Worm (Caenorhabditis elegans) whole organism, L4 larva: ENCODE data around the gene F10E7.6.

Experiments used
- T20F7.1 ChIP-seq: fragments of 200-800 bp; sonication (Bioruptor generic); optimal IDR thresholded peaks from 2 replicates; lab custom pipeline; 2018; ENCODE audit warnings: mild to moderate bottlenecking, missing genetic modification characterization, missing compliant biosample characterization
- T26A8.4 ChIP-seq: fragments of 200-800 bp; sonication (Bioruptor generic); IDR thresholded peaks from 2 replicates; pipeline ENCODE4 v1.3.6; 2022; ENCODE audit warnings: missing genetic modification characterization, missing compliant biosample characterization
- Y105C5A.15 ChIP-seq: fragments of 200-800 bp; sonication (Bioruptor generic); IDR thresholded peaks from 2 replicates; pipeline ENCODE4 v1.3.6; 2022; ENCODE audit warnings: missing genetic modification characterization, missing compliant biosample characterization
- Y48G9A.11 ChIP-seq: fragments of 200-800 bp; sonication (Bioruptor generic); IDR thresholded peaks from 2 replicates; pipeline ENCODE4 v1.3.6; 2022; ENCODE audit warnings: missing genetic modification reagents, missing genetic modification characterization, missing compliant biosample characterization
- Y75B8A.6 ChIP-seq: fragments of 200-800 bp; sonication (Bioruptor generic); IDR thresholded peaks from 2 replicates; pipeline ENCODE4 v1.3.6; 2022; ENCODE audit warnings: missing genetic modification reagents, missing genetic modification characterization, missing compliant biosample characterization
- ZK546.5 ChIP-seq, 2 experiments: sonication (generic microtip); optimal IDR thresholded peaks; 2 replicates each; lab custom pipeline; 2017; ENCODE audit warnings: missing biosample characterization in 2 of 2, missing genetic modification characterization in 2 of 2
- ctbp-1 ChIP-seq: fragments of 200-800 bp; sonication (Bioruptor generic); IDR thresholded peaks from 2 replicates; pipeline ENCODE4 v1.3.6; 2022; ENCODE audit warnings: missing genetic modification reagents, missing genetic modification characterization, missing compliant biosample characterization
- daf-19 ChIP-seq: fragments of 200-800 bp; sonication (Bioruptor generic); conservative IDR thresholded peaks from 2 replicates; pipeline ENCODE4 v1.3.6; 2022; ENCODE audit warnings: missing genetic modification characterization, missing compliant biosample characterization
- daf-8 ChIP-seq: fragments of 200-800 bp; sonication (Bioruptor generic); IDR thresholded peaks from 2 replicates; pipeline ENCODE4 v1.3.6; 2022; ENCODE audit warnings: missing genetic modification characterization, missing compliant biosample characterization
- duxl-1 ChIP-seq: sonication (generic microtip); optimal IDR thresholded peaks from 2 replicates; lab custom pipeline; 2016; ENCODE audit warnings: mild to moderate bottlenecking, missing genetic modification characterization, moderate library complexity, missing compliant biosample characterization; ENCODE audit not compliant: poor library complexity
- dve-1 ChIP-seq: sonication (generic microtip); optimal IDR thresholded peaks from 2 replicates; lab custom pipeline; 2017; ENCODE audit warnings: antibody characterized with exemption, mild to moderate bottlenecking, missing genetic modification characterization, missing compliant biosample characterization; ENCODE audit not compliant: insufficient read depth
- egl-27 ChIP-seq: sonication (generic microtip); optimal IDR thresholded peaks from 3 replicates; lab custom pipeline; 2017; ENCODE audit warnings: missing biosample characterization, missing genetic modification reagents, missing genetic modification characterization
- egl-43 ChIP-seq: fragments of 200-800 bp; sonication (Bioruptor generic); IDR thresholded peaks from 2 replicates; pipeline ENCODE4 v1.3.6; 2022; ENCODE audit warnings: missing genetic modification reagents, missing genetic modification characterization, missing compliant biosample characterization
- fkh-10 ChIP-seq: fragments of 150-350 bp; optimal IDR thresholded peaks from 2 replicates; lab custom pipeline; 2014; ENCODE audit warnings: missing biosample characterization, missing genetic modification reagents, missing genetic modification characterization
- hif-1 ChIP-seq, 2 experiments: sonication (generic microtip); optimal IDR thresholded peaks; 2 replicates each; lab custom pipeline; 2016 to 2017; ENCODE audit warnings: missing compliant biosample characterization in 2 of 2, missing genetic modification characterization in 2 of 2, missing genetic modification reagents in 2 of 2, missing genotype in 2 of 2, mild to moderate bottlenecking in 1 of 2
- hlh-11 ChIP-seq: fragments of 200-800 bp; sonication (Bioruptor generic); optimal IDR thresholded peaks from 2 replicates; lab custom pipeline; 2018; ENCODE audit warnings: mild to moderate bottlenecking, missing genetic modification characterization, missing compliant biosample characterization
- hlh-30 ChIP-seq: sonication (generic microtip); optimal IDR thresholded peaks from 2 replicates; lab custom pipeline; 2017; ENCODE audit warnings: antibody characterized with exemption, mild to moderate bottlenecking, missing genetic modification characterization, missing compliant biosample characterization; ENCODE audit not compliant: insufficient read depth
- hmg-1.1 ChIP-seq: fragments of 200-800 bp; sonication (Bioruptor generic); IDR thresholded peaks from 2 replicates; pipeline ENCODE4 v1.3.6; 2022; ENCODE audit warnings: missing genetic modification reagents, missing genetic modification characterization, missing compliant biosample characterization
- lim-7 ChIP-seq: fragments of 200-800 bp; sonication (Bioruptor generic); IDR thresholded peaks from 2 replicates; pipeline ENCODE4 v1.3.6; 2022; ENCODE audit warnings: missing genetic modification characterization, missing compliant biosample characterization
- lin-1 ChIP-seq: fragments of 200-800 bp; sonication (Bioruptor generic); IDR thresholded peaks from 2 replicates; pipeline ENCODE4 v1.3.6; 2022; ENCODE audit warnings: missing genetic modification reagents, missing genetic modification characterization, missing compliant biosample characterization
- lin-38 ChIP-seq: fragments of 200-800 bp; sonication (Bioruptor generic); IDR thresholded peaks from 2 replicates; pipeline ENCODE4 v1.3.6; 2022; ENCODE audit warnings: missing genetic modification reagents, missing genetic modification characterization, missing compliant biosample characterization
- lin-39 ChIP-seq: fragments of 150-350 bp; optimal IDR thresholded peaks from 2 replicates; lab custom pipeline; 2014; ENCODE audit warnings: missing biosample characterization, missing genetic modification reagents, missing genetic modification characterization
- lir-3 ChIP-seq: sonication (generic microtip); optimal IDR thresholded peaks from 2 replicates; lab custom pipeline; 2016; ENCODE audit warnings: mild to moderate bottlenecking, missing genetic modification characterization, missing compliant biosample characterization
- lsy-2 ChIP-seq, 2 experiments: fragments of 150-350 bp in 1 of 2; sonication (generic microtip) in 1 of 2; optimal IDR thresholded peaks; 2 replicates each; lab custom pipeline; 2014 to 2017; ENCODE audit warnings: missing biosample characterization in 2 of 2, missing genetic modification characterization in 2 of 2
- madf-9 ChIP-seq: fragments of 200-800 bp; sonication (Bioruptor generic); conservative IDR thresholded peaks from 2 replicates; pipeline ENCODE4 v1.3.6; 2022; ENCODE audit warnings: missing genetic modification reagents, missing genetic modification characterization, missing compliant biosample characterization
- mdl-1 ChIP-seq, 2 experiments: fragments of 150-350 bp in 1 of 2; sonication (generic microtip) in 1 of 2; optimal IDR thresholded peaks; 2 replicates each; lab custom pipeline; 2014 to 2017; ENCODE audit warnings: missing biosample characterization in 2 of 2, missing genetic modification characterization in 2 of 2
- mes-2 ChIP-seq: sonication (generic microtip); optimal IDR thresholded peaks from 2 replicates; lab custom pipeline; 2016; ENCODE audit warnings: missing genotype, mild to moderate bottlenecking, missing genetic modification characterization, missing compliant biosample characterization; ENCODE audit not compliant: poor library complexity, severe bottlenecking
- mxl-2 ChIP-seq: fragments of 200-800 bp; sonication (Bioruptor generic); conservative IDR thresholded peaks from 2 replicates; pipeline ENCODE4 v1.3.6; 2022; ENCODE audit warnings: missing genetic modification reagents, missing genetic modification characterization, missing compliant biosample characterization
- nhr-102 ChIP-seq: sonication (generic microtip); optimal IDR thresholded peaks from 2 replicates; lab custom pipeline; 2016; ENCODE audit warnings: mild to moderate bottlenecking, missing genetic modification characterization, moderate library complexity, missing compliant biosample characterization
- nhr-237 ChIP-seq: sonication (generic microtip); optimal IDR thresholded peaks from 2 replicates; lab custom pipeline; 2017; ENCODE audit warnings: missing biosample characterization, missing genetic modification characterization
- nhr-28 ChIP-seq: fragments of 150-350 bp; optimal IDR thresholded peaks from 2 replicates; lab custom pipeline; 2014; ENCODE audit warnings: missing biosample characterization, missing genetic modification characterization
- nhr-41 ChIP-seq: fragments of 200-800 bp; sonication (Bioruptor generic); IDR thresholded peaks from 2 replicates; pipeline ENCODE4 v1.3.6; 2022; ENCODE audit warnings: missing genetic modification reagents, missing genetic modification characterization, missing compliant biosample characterization
- nhr-6 ChIP-seq: fragments of 150-350 bp; optimal IDR thresholded peaks from 2 replicates; lab custom pipeline; 2014; ENCODE audit warnings: missing biosample characterization, missing genetic modification characterization
- rbr-2 ChIP-seq: sonication (generic microtip); optimal IDR thresholded peaks from 2 replicates; lab custom pipeline; 2016; ENCODE audit warnings: missing genotype, missing genetic modification characterization, missing compliant biosample characterization
- set-16 ChIP-seq: fragments of 200-800 bp; sonication (Bioruptor generic); IDR thresholded peaks from 2 replicates; pipeline ENCODE4 v1.3.6; 2022; ENCODE audit warnings: missing genetic modification reagents, missing genetic modification characterization, missing compliant biosample characterization
- unc-62 ChIP-seq, 3 experiments: fragments of 150-350 bp in 1 of 3; sonication (generic microtip); optimal IDR thresholded peaks in 2 of 3; peaks in 1 of 3; 1 replicate in 1 of 3; 2 replicates in 2 of 3; lab custom pipeline; 2014 to 2017; ENCODE audit warnings: missing biosample characterization in 3 of 3, missing genetic modification characterization in 3 of 3, missing genetic modification reagents in 3 of 3, missing genotype in 1 of 3
- vab-7 ChIP-seq: fragments of 200-800 bp; sonication (Bioruptor generic); IDR thresholded peaks from 2 replicates; pipeline ENCODE4 v1.3.6; 2022; ENCODE audit warnings: missing genetic modification reagents, missing genetic modification characterization, missing compliant biosample characterization
- zfp-3 ChIP-seq: fragments of 200-800 bp; sonication (Bioruptor generic); conservative IDR thresholded peaks from 2 replicates; pipeline ENCODE4 v1.3.6; 2022; ENCODE audit warnings: missing genetic modification reagents, missing genetic modification characterization, missing compliant biosample characterization
- ztf-11 ChIP-seq: fragments of 150-350 bp; optimal IDR thresholded peaks from 2 replicates; lab custom pipeline; 2014; ENCODE audit warnings: missing biosample characterization, missing genetic modification characterization

F10E7.6 gene

ce11 chrII:7104794-7105613, 7.9 kb upstream of the F10E7.6 start, which contains the start of the genes farl-11 and rpl-33 (continued):
- peak; percentile 70 for TF ChIP-seq nhr-28 (tag; lab: Kevin White, UChicago)
- peak; percentile 63 for TF ChIP-seq dve-1
- no peak for TF ChIP-seq lin-1 (GFP tag; lab: Robert Waterston, UW)
- TF ChIP-seq ztf-11 (tag; lab: Kevin White, UChicago): no peak
- no peak for TF ChIP-seq nhr-102 (tag; lab: Kevin White, UChicago)
- peak in 1 of 2 experiments; percentile 99 for TF ChIP-seq unc-62 (GFP tag; optimal IDR thresholded peaks at IDR 0.05 in 1 of 2; lab: Kevin White, UChicago)
- no peak for TF ChIP-seq unc-62 (tag; optimal IDR thresholded peaks at IDR 0.05; lab: Kevin White, UChicago)
- TF ChIP-seq nhr-41 (GFP tag; lab: Robert Waterston, UW): no peak
- peak in 1 of 2 experiments; percentile 84 for TF ChIP-seq hif-1 (tag; optimal IDR thresholded peaks at IDR 0.05; lab: Kevin White, UChicago)
- TF ChIP-seq zfp-3: no peak
- peak; percentile 35; the same call in 1 of the 2 replicates for TF ChIP-seq T26A8.4 (GFP tag; lab: Robert Waterston, UW)
- TF ChIP-seq rbr-2 (tag; lab: Kevin White, UChicago): peak; percentile 71
- peak; percentile 87 for TF ChIP-seq nhr-6 (tag; lab: Kevin White, UChicago)
- no peak for TF ChIP-seq madf-9 (GFP tag; lab: Robert Waterston, UW)
- peak; percentile 89 for TF ChIP-seq mes-2

- TF ChIP-seq lin-38 (GFP tag; lab: Robert Waterston, UW) (peak; percentile 37; the same call in 1 of the 2 replicates), hif-1 (tag; optimal IDR thresholded peaks at IDR 0.05; lab: Kevin White, UChicago) (no peak), Y105C5A.15 (GFP tag; lab: Robert Waterston, UW) (no peak), Y48G9A.11 (peak; percentile 59), Y75B8A.6 (no peak)
Observed at ce11 chrII:7106313-7106712, 6.6 kb upstream of the F10E7.6 start.

DNA sequence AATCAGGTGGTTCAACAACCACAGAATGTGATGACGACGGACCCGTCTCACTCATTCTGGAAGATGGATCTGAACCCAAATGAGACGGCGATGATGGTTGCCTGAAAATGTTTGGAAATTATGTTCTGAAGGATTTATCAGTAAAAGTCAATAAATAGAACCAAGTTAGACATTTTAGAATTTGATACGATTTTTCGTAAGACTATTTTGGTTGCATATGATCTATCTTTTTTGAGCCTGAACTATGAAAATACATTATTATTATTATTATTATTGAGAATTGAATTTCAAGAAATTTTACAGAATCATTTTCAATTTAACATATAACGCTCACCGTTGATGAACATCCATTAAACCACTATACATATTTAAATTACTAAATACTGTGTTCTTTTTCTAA, 2.9 kb upstream of the F10E7.6 start, which contains the start of gene F10E7.9:
TSS of gene F10E7.9 (minus strand) at position 101 of the 400 bp plus-strand sequence.
- no peak for TF ChIP-seq ctbp-1 (GFP tag; lab: Robert Waterston, UW)
- no peak for TF ChIP-seq ztf-11 (tag; lab: Kevin White, UChicago)
- no peak for TF ChIP-seq vab-7 (GFP tag; lab: Robert Waterston, UW)
- TF ChIP-seq nhr-237: no peak
- TF ChIP-seq nhr-28 (tag; lab: Kevin White, UChicago): no peak
- TF ChIP-seq egl-27 (tag; lab: Kevin White, UChicago): no peak
- TF ChIP-seq nhr-6 (tag; lab: Kevin White, UChicago): no peak
- TF ChIP-seq daf-8 (GFP tag; lab: Robert Waterston, UW): no peak

DNA sequence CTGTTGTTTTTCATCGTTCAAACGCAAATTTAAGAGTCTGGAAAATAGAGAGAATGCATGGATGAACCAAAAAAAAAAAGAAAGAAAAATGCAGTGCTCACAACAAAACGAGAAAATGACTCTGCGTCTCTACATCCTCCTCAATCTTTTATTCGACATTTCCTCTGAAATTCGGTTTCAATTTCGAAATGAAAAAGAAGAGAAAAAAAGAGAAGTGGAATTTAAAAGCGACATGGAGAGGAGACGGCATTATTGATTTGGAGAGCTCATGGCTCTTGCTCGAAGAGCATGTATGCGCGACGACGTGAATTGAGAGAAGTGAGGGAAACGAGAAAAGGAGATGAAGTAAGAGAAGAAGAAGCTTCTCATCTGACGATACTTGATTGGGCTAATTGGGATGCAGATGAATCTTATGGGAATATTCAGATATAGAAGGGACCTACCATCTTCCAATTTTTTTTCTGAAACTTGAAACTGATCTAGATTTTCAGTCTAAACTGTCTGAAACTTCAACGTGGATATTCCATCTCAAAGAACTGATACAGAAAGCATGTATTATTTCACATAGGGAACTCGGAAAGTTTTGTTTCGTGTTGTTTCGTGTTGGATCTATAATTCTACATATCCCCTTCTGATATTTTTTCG, 1.7 kb upstream of the F10E7.6 start:
- no peak for TF ChIP-seq lir-3 (tag; lab: Kevin White, UChicago)
- no peak for TF ChIP-seq lin-39
- peak in 1 of 2 experiments; percentile 95 for TF ChIP-seq unc-62 (GFP tag; optimal IDR thresholded peaks at IDR 0.05 in 1 of 2; lab: Kevin White, UChicago)
- no peak for TF ChIP-seq unc-62 (tag; optimal IDR thresholded peaks at IDR 0.05; lab: Kevin White, UChicago)
- 0 out of 2 replicates have a peak, but pooled peaks have one; percentile 9 for TF ChIP-seq hmg-1.1 (GFP tag; lab: Robert Waterston, UW)
- TF ChIP-seq lsy-2 (tag; optimal IDR thresholded peaks at IDR 0.05; lab: Kevin White, UChicago): peak in 1 of 2 experiments; percentile 53
- TF ChIP-seq fkh-10: peak; percentile 45

ce11 chrII:7111657-7112049, 1.2 kb upstream of the F10E7.6 start, which contains the start of gene F10E7.5:
Gene F10E7.5, plus strand, starts transcription at chrII:7111978.
- no peak for TF ChIP-seq daf-19 (GFP tag; lab: Robert Waterston, UW)
- TF ChIP-seq hlh-30 (tag; lab: Kevin White, UChicago): peak; percentile 7
- no peak for TF ChIP-seq Y75B8A.6
- TF ChIP-seq Y105C5A.15 (GFP tag; lab: Robert Waterston, UW): no peak
- TF ChIP-seq set-16 (GFP tag; lab: Robert Waterston, UW): no peak
- TF ChIP-seq mdl-1 (tag; optimal IDR thresholded peaks at IDR 0.05; lab: Kevin White, UChicago): no peak
- TF ChIP-seq egl-43 (GFP tag; lab: Robert Waterston, UW): no peak
- peak; percentile 33 for TF ChIP-seq nhr-28 (tag; lab: Kevin White, UChicago)
- TF ChIP-seq lsy-2 (tag; optimal IDR thresholded peaks at IDR 0.05; lab: Kevin White, UChicago): peak; percentile 92 to 99
- peak; percentile 69 for TF ChIP-seq T20F7.1 (GFP tag; lab: Kevin White, UChicago)
- peak; percentile 3 for TF ChIP-seq hlh-11 (tag; lab: Kevin White, UChicago)
- no peak for TF ChIP-seq duxl-1 (tag; lab: Kevin White, UChicago)
- no peak for TF ChIP-seq mxl-2 (GFP tag; lab: Robert Waterston, UW)
- TF ChIP-seq ZK546.5 (tag; optimal IDR thresholded peaks at IDR 0.05; lab: Kevin White, UChicago): peak in 1 of 2 experiments; percentile 22
- TF ChIP-seq lim-7: no peak
